Worm (Caenorhabditis elegans) whole organism, L1 larva: Measurements from ENCODE around the gene hpo-7.
A peak's percentile ranks its signal among the peaks of the same experiment; 100 is the strongest.

Experiments
- C16A3.4 ChIP-seq: fragments of 150-350 bp; optimal IDR thresholded peaks from 2 replicates; lab custom pipeline; 2014; ENCODE audit warnings: missing biosample characterization, missing genetic modification characterization
- Y116A8C.19 ChIP-seq: sonication (generic microtip); optimal IDR thresholded peaks from 2 replicates; lab custom pipeline; 2016; ENCODE audit warnings: missing compliant biosample characterization, missing genetic modification characterization, borderline replicate concordance
- alr-1 ChIP-seq: fragments of 200-800 bp; sonication (Bioruptor generic); optimal IDR thresholded peaks from 2 replicates; lab custom pipeline; 2018; ENCODE audit warnings: borderline replicate concordance, mild to moderate bottlenecking, missing genetic modification characterization, missing compliant biosample characterization
- aly-2 ChIP-seq: fragments of 150-350 bp; optimal IDR thresholded peaks from 2 replicates; lab custom pipeline; 2014; ENCODE audit warnings: missing biosample characterization, missing genetic modification characterization
- ama-1 ChIP-seq: fragments of 150-350 bp; optimal IDR thresholded peaks from 2 replicates; lab custom pipeline; 2014
- blmp-1 ChIP-seq: fragments of 150-350 bp; optimal IDR thresholded peaks from 2 replicates; lab custom pipeline; 2014; ENCODE audit warnings: missing biosample characterization, missing genetic modification characterization
- ceh-82 ChIP-seq, 3 experiments: fragments of 150-350 bp in 1 of 3; sonication (generic microtip) in 2 of 3; optimal IDR thresholded peaks; 2 replicates each; lab custom pipeline; 2014 to 2017; ENCODE audit warnings: missing biosample characterization in 3 of 3, missing genetic modification characterization in 3 of 3
- ceh-88 ChIP-seq: fragments of 200-800 bp; sonication (Bioruptor generic); IDR thresholded peaks from 2 replicates; pipeline ENCODE4 v1.3.6; 2022; ENCODE audit warnings: missing genetic modification characterization, missing compliant biosample characterization
- ceh-90 ChIP-seq: sonication (generic microtip); optimal IDR thresholded peaks from 2 replicates; lab custom pipeline; 2016; ENCODE audit warnings: missing genetic modification characterization, missing compliant biosample characterization
- ces-1 ChIP-seq: fragments of 150-350 bp; optimal IDR thresholded peaks from 2 replicates; lab custom pipeline; 2014; ENCODE audit warnings: missing biosample characterization, missing genetic modification reagents, missing genetic modification characterization
- dpl-1 ChIP-seq, 3 experiments: fragments of 150-350 bp in 2 of 3; sonication (generic microtip) in 1 of 3; optimal IDR thresholded peaks; 2 replicates each; lab custom pipeline; 2014 to 2017; ENCODE audit warnings: missing biosample characterization in 3 of 3, missing genetic modification characterization in 3 of 3, missing genetic modification reagents in 3 of 3
- efl-1 ChIP-seq, 4 experiments: fragments of 150-350 bp; optimal IDR thresholded peaks in 3 of 4; peaks in 1 of 4; 1 replicate in 1 of 4; 2 replicates in 3 of 4; lab custom pipeline; 2014; ENCODE audit warnings: missing biosample characterization in 2 of 4, missing genetic modification characterization in 2 of 4, missing genetic modification reagents in 2 of 4
- efl-3 ChIP-seq: fragments of 200-800 bp; sonication (Bioruptor generic); optimal IDR thresholded peaks from 2 replicates; lab custom pipeline; 2018; ENCODE audit warnings: mild to moderate bottlenecking, missing genetic modification characterization, missing compliant biosample characterization
- elt-2 ChIP-seq: sonication (generic microtip); optimal IDR thresholded peaks from 2 replicates; lab custom pipeline; 2016; ENCODE audit warnings: missing genetic modification characterization, mild to moderate bottlenecking, inconsistent platforms, missing compliant biosample characterization, missing genetic modification reagents
- fkh-4 ChIP-seq: sonication (generic microtip); optimal IDR thresholded peaks from 2 replicates; lab custom pipeline; 2016; ENCODE audit warnings: missing compliant biosample characterization, missing genetic modification characterization, borderline replicate concordance
- hlh-17 ChIP-seq: fragments of 200-800 bp; sonication (Bioruptor generic); optimal IDR thresholded peaks from 2 replicates; lab custom pipeline; 2018; ENCODE audit warnings: missing genetic modification characterization, mild to moderate bottlenecking, missing compliant biosample characterization, moderate library complexity, borderline replicate concordance
- hlh-4 ChIP-seq: sonication (generic microtip); optimal IDR thresholded peaks from 2 replicates; lab custom pipeline; 2016; ENCODE audit warnings: mild to moderate bottlenecking, missing genetic modification characterization, missing compliant biosample characterization
- irx-1 ChIP-seq: sonication (generic microtip); optimal IDR thresholded peaks from 2 replicates; lab custom pipeline; 2016; ENCODE audit warnings: missing genetic modification characterization, missing compliant biosample characterization
- lin-35 ChIP-seq, 2 experiments: fragments of 150-350 bp; optimal IDR thresholded peaks; 2 replicates each; lab custom pipeline; 2014; ENCODE audit warnings: missing biosample characterization in 2 of 2, missing genetic modification characterization in 2 of 2, missing genetic modification reagents in 2 of 2
- lin-39 ChIP-seq: fragments of 150-350 bp; optimal IDR thresholded peaks from 2 replicates; lab custom pipeline; 2014; ENCODE audit warnings: missing biosample characterization, missing genetic modification reagents, missing genetic modification characterization
- lsy-2 ChIP-seq, 2 experiments: fragments of 150-350 bp; optimal IDR thresholded peaks; 2 replicates each; lab custom pipeline; 2014; ENCODE audit warnings: missing biosample characterization in 2 of 2, missing genetic modification characterization in 2 of 2
- mef-2 ChIP-seq: fragments of 150-350 bp; optimal IDR thresholded peaks from 2 replicates; lab custom pipeline; 2014; ENCODE audit warnings: missing biosample characterization, missing genetic modification characterization
- nhr-20 ChIP-seq: sonication (generic microtip); optimal IDR thresholded peaks from 2 replicates; lab custom pipeline; 2016; ENCODE audit warnings: mild to moderate bottlenecking, missing genetic modification characterization, missing compliant biosample characterization
- nhr-28 ChIP-seq: fragments of 150-350 bp; optimal IDR thresholded peaks from 2 replicates; lab custom pipeline; 2014; ENCODE audit warnings: missing biosample characterization, missing genetic modification characterization
- nhr-47 ChIP-seq: sonication (generic microtip); optimal IDR thresholded peaks from 2 replicates; lab custom pipeline; 2016; ENCODE audit warnings: mild to moderate bottlenecking, missing genetic modification characterization, moderate library complexity, missing compliant biosample characterization
- nhr-76 ChIP-seq: sonication (generic microtip); optimal IDR thresholded peaks from 2 replicates; lab custom pipeline; 2017; ENCODE audit warnings: missing biosample characterization, missing genetic modification characterization
- nhr-77 ChIP-seq: fragments of 150-350 bp; optimal IDR thresholded peaks from 2 replicates; lab custom pipeline; 2014; ENCODE audit warnings: missing biosample characterization, missing genetic modification characterization
- nhr-84 ChIP-seq: sonication (generic microtip); optimal IDR thresholded peaks from 2 replicates; lab custom pipeline; 2017; ENCODE audit warnings: missing biosample characterization, missing genetic modification characterization
- nhr-85 ChIP-seq: sonication (generic microtip); peaks from one replicate; lab custom pipeline; 2016; ENCODE audit warnings: missing genetic modification characterization, inconsistent platforms, missing compliant biosample characterization
- pqm-1 ChIP-seq: sonication (generic microtip); optimal IDR thresholded peaks from 3 replicates; lab custom pipeline; 2017; ENCODE audit warnings: missing biosample characterization, missing genetic modification characterization
- rnt-1 ChIP-seq: sonication (generic microtip); optimal IDR thresholded peaks from 2 replicates; lab custom pipeline; 2016; ENCODE audit warnings: mild to moderate bottlenecking, missing genetic modification characterization, moderate library complexity, missing compliant biosample characterization
- skn-1 ChIP-seq: fragments of 150-350 bp; optimal IDR thresholded peaks from 2 replicates; lab custom pipeline; 2014; ENCODE audit warnings: missing biosample characterization, missing genetic modification characterization
- snpc-4 ChIP-seq: fragments of 150-350 bp; optimal IDR thresholded peaks from 2 replicates; lab custom pipeline; 2014; ENCODE audit warnings: missing biosample characterization, missing genetic modification characterization
- snu-23 ChIP-seq: sonication (generic microtip); optimal IDR thresholded peaks from 2 replicates; lab custom pipeline; 2016; ENCODE audit warnings: missing genetic modification characterization, missing compliant biosample characterization
- sup-37 ChIP-seq: fragments of 200-800 bp; sonication (Bioruptor generic); optimal IDR thresholded peaks from 2 replicates; lab custom pipeline; 2018; ENCODE audit warnings: mild to moderate bottlenecking, missing genetic modification characterization, missing compliant biosample characterization
- swsn-7 ChIP-seq: sonication (generic microtip); optimal IDR thresholded peaks from 2 replicates; lab custom pipeline; 2016; ENCODE audit warnings: missing genetic modification characterization, missing compliant biosample characterization
- tlp-1 ChIP-seq: fragments of 150-350 bp; optimal IDR thresholded peaks from 2 replicates; lab custom pipeline; 2014; ENCODE audit warnings: missing biosample characterization, missing genetic modification characterization
- unc-86 ChIP-seq: sonication (generic microtip); optimal IDR thresholded peaks from 2 replicates; lab custom pipeline; 2016; ENCODE audit warnings: missing genetic modification characterization, missing compliant biosample characterization
- zag-1 ChIP-seq: fragments of 150-350 bp; optimal IDR thresholded peaks from 2 replicates; lab custom pipeline; 2014; ENCODE audit warnings: missing biosample characterization, missing genetic modification characterization
- zip-4 ChIP-seq: fragments of 200-800 bp; sonication (Bioruptor generic); optimal IDR thresholded peaks from 2 replicates; lab custom pipeline; 2018; ENCODE audit warnings: mild to moderate bottlenecking, missing genetic modification characterization, moderate library complexity, missing compliant biosample characterization
- ztf-11 ChIP-seq, 2 experiments: sonication (generic microtip); optimal IDR thresholded peaks; 2 replicates each; lab custom pipeline; 2016 to 2017; ENCODE audit warnings: missing genetic modification characterization in 2 of 2, missing biosample characterization in 1 of 2, missing compliant biosample characterization in 1 of 2

hpo-7 gene

DNA sequence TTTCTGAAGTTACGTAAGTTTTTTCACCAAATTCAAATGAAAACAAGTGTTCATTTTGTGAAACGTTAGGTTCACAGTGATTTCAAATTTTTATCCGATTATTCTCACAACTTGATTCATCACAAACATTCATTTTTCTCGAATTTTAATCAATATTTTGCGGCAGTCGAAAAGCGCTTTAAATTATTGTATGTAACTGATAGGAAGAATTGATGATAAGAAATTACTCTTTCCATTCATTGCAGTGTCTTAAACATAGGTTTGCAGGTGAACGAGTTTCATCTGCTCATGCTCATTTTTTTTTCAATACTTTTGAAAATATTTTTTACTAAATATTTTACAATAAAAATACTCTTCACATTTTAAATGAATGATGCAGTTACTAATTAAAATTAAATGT, 17.0 kb upstream of the hpo-7 start:
- TF ChIP-seq rnt-1 (tag; lab: Kevin White, UChicago) (no peak), efl-1 (optimal IDR thresholded peaks at IDR 0.05; lab: Kevin White, UChicago) (no peak), efl-1 (GFP tag; optimal IDR thresholded peaks at IDR 0.05 in 1 of 2; lab: Kevin White, UChicago) (peak in 1 of 2 experiments; percentile 70), elt-2 (peak; percentile 38)

DNA sequence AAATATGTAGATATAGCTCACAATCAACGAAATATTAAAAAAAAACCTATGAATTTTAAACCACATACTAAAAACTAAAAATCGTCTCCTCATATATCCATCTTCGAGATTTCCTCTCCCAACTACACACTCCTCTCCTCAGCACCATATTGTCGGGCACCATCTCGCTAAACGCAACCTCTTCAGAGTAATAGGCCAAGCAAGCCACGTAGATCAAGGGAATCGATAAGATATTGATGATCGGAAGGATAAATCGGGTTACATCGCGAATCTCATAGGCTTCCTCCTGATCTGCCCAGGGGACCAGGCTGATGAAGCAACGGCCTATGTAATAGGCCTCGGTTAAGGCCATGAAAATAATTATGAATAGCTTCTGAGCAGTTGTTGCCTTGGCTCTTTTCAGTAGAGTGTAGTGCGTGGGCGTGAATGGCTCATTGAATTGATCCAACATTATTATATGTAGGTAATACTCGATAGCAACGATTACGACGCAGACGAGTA, 15.0 kb upstream of the hpo-7 start, which contains the start of the genes C40A11.7 and C40A11.8:
Gene C40A11.7, minus strand, starts transcription at position 101 of the 501 bp plus-strand sequence.
Gene C40A11.8, minus strand, starts transcription at position 451 of the 501 bp plus-strand sequence.
- no peak for TF ChIP-seq blmp-1 (tag; lab: Kevin White, UChicago)
- no peak for TF ChIP-seq sup-37

DNA sequence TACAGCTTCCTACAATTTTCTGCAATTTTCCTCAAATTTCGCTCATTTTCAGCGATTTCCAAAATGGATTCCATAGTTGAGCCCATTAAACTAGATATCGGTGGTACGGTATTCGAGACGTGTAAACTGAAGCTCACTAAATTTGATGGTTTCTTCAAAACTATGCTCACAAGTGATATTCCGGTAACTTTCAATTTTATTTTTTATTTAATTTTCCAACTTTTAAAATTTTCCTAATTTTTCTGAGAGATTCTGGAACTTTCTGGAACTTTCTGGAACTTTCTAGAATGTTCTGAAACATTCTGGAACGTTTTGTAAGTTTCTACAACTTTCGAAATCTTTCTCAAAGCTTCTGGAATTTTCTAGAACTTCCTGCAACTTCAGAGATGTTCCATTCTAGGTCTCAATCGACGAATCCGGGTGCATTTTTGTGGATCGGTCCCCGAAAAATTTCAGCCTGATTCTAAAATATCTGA, 11.4 kb upstream of the hpo-7 start, which contains the start of gene C40A11.2:
Gene C40A11.2, plus strand, starts transcription at position 51 of the 476 bp plus-strand sequence.
- TF ChIP-seq zag-1 (no peak), pqm-1 (tag; lab: Kevin White, UChicago) (no peak), efl-1 (optimal IDR thresholded peaks at IDR 0.05; lab: Kevin White, UChicago) (no peak), efl-1 (GFP tag; optimal IDR thresholded peaks at IDR 0.05 in 1 of 2; lab: Kevin White, UChicago) (peak in 1 of 2 experiments; percentile 5)

DNA sequence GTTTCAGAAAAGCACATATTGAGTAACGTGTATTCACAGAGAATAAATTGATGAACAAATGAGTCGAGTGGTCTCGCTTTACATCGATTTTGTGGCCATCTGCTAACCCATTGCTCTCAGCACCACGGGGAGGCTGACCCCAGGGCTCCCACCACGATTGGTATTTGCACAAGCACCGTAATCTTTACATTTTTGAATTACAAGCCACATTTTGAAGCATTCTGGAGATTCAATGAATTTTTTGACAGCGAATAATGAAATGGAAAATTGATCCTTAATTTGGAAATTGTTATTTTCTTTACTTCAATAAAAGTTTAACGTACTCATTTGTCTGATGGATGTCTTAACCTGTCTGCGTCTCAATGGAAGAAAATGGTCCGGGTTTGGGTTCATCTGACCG, 10.1 kb upstream of the hpo-7 start, which contains the start of gene C40A11.6:
Gene C40A11.6, minus strand, starts transcription at position 101 of the 400 bp plus-strand sequence.
- TF ChIP-seq zag-1 (no peak), lin-39 (no peak), fkh-4 (tag; lab: Kevin White, UChicago) (no peak), unc-86 (tag; lab: Kevin White, UChicago) (no peak), Y116A8C.19 (tag; lab: Kevin White, UChicago) (no peak), skn-1 (tag; lab: Kevin White, UChicago) (no peak), ama-1 (no peak), aly-2 (tag; lab: Kevin White, UChicago) (no peak), snpc-4 (no peak), nhr-77 (tag; lab: Kevin White, UChicago) (no peak), snu-23 (GFP tag; lab: Kevin White, UChicago) (no peak), efl-3 (no peak), lin-35 (GFP tag; optimal IDR thresholded peaks at IDR 0.05; lab: Kevin White, UChicago) (no peak), nhr-20 (tag; lab: Kevin White, UChicago) (no peak), nhr-85 (tag; lab: Kevin White, UChicago) (no peak), hlh-4 (tag; lab: Kevin White, UChicago) (no peak)

DNA sequence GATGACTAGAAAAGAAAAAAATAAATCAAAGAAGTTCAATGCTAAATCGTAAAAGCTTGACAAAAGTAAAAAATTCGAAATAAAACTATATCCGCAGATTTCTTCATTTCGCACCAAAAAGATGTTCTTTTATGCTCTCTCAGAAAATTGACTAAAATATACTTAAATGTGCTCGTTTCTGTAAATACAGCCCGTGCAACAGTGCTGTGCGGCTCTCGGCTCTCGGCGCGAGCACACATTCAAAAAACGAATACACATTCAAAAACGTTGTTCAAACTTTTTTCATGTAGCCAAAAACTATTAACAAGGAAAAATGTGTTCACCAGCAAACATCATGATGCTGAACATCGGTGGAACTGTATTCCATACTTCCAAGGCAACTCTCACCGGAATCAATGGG, 5.3 kb upstream of the hpo-7 start, which contains the start of gene C40A11.3:
Gene C40A11.3, plus strand, starts transcription at position 301 of the 400 bp plus-strand sequence.
- TF ChIP-seq nhr-76 (tag; lab: Kevin White, UChicago) (no peak), nhr-28 (tag; lab: Kevin White, UChicago) (no peak), aly-2 (tag; lab: Kevin White, UChicago) (no peak), dpl-1 (GFP tag; optimal IDR thresholded peaks at IDR 0.05; lab: Kevin White, UChicago) (no peak), swsn-7 (tag; lab: Kevin White, UChicago) (no peak), zip-4 (no peak), ztf-11 (tag; optimal IDR thresholded peaks at IDR 0.05; lab: Kevin White, UChicago) (no peak), mef-2 (tag; lab: Kevin White, UChicago) (no peak), alr-1 (tag; lab: Kevin White, UChicago) (no peak), Y116A8C.19 (tag; lab: Kevin White, UChicago) (no peak), efl-1 (optimal IDR thresholded peaks at IDR 0.05; lab: Kevin White, UChicago) (no peak), efl-1 (GFP tag; optimal IDR thresholded peaks at IDR 0.05 in 1 of 2; lab: Kevin White, UChicago) (no peak)

DNA sequence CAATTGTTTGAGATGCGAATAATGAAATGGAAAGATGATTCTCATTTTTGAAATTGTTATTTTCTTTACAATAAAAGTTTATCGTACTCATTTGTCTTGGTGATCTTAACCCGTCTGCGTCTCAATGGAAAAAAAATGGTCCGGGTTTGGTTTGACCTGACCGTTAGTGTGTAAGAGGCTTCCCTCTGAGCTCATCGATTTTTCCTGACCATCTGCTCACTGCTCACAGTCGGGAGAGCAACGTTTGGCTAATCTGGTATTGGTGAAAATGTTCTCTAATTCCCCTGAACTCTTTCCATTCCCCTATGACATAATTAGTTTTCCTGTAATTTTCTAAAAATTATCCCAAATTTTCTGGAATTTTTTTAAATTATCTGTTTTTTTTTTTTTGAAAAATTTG, 3.4 kb upstream of the hpo-7 start:
- no peak for TF ChIP-seq ces-1 (GFP tag; lab: Kevin White, UChicago)
- no peak for TF ChIP-seq irx-1
- no peak for TF ChIP-seq nhr-84
- no peak for TF ChIP-seq swsn-7 (tag; lab: Kevin White, UChicago)
- TF ChIP-seq efl-3 = no peak
- TF ChIP-seq ceh-82 (tag; optimal IDR thresholded peaks at IDR 0.05; lab: Kevin White, UChicago) = no peak
- no peak for TF ChIP-seq ceh-88 (GFP tag; lab: Robert Waterston, UW)
- no peak for TF ChIP-seq lin-35 (GFP tag; optimal IDR thresholded peaks at IDR 0.05; lab: Kevin White, UChicago)
- no peak for TF ChIP-seq C16A3.4
- TF ChIP-seq ztf-11 (tag; optimal IDR thresholded peaks at IDR 0.05; lab: Kevin White, UChicago) = no peak
- TF ChIP-seq lsy-2 (tag; optimal IDR thresholded peaks at IDR 0.05; lab: Kevin White, UChicago) = no peak
- no peak for TF ChIP-seq hlh-17 (GFP tag; lab: Kevin White, UChicago)
- TF ChIP-seq nhr-47 (tag; lab: Kevin White, UChicago) = no peak
- TF ChIP-seq tlp-1 = no peak
- no peak for TF ChIP-seq Y116A8C.19 (tag; lab: Kevin White, UChicago)
- no peak for TF ChIP-seq ceh-90 (tag; lab: Kevin White, UChicago)
